Fruit fly (Drosophila melanogaster) whole organism, prepupa: ENCODE data around the gene fne.
A peak's percentile ranks its signal among the peaks of the same experiment; 100 is the strongest.

ENCODE experiments used
- Blimp-1 ChIP-seq: fragments of 200-800 bp; sonication (Bioruptor generic); optimal IDR thresholded peaks from 3 replicates; lab custom pipeline; 2017; ENCODE audit warnings: missing biosample characterization, missing genetic modification characterization, mild to moderate bottlenecking, moderate library complexity, missing genetic modification reagents
- CG10631 ChIP-seq: fragments of 200-800 bp; sonication (Bioruptor generic); optimal IDR thresholded peaks from 2 replicates; lab custom pipeline; 2016; ENCODE audit warnings: missing biosample characterization, missing genetic modification characterization
- CG11294 ChIP-seq: fragments of 200-800 bp; sonication (Bioruptor generic); IDR thresholded peaks from 2 replicates; pipeline ENCODE4 v1.3.6; 2022; ENCODE audit warnings: missing biosample characterization, missing genetic modification characterization
- CG15336 ChIP-seq: fragments of 200-800 bp; sonication (Bioruptor generic); IDR thresholded peaks from 2 replicates; pipeline ENCODE4 v1.3.6; 2022; ENCODE audit warnings: missing biosample characterization, missing genetic modification characterization
- CG1621 ChIP-seq: fragments of 200-800 bp; sonication (Bioruptor generic); optimal IDR thresholded peaks from 3 replicates; lab custom pipeline; 2018; ENCODE audit warnings: missing biosample characterization, mild to moderate bottlenecking, missing genetic modification characterization
- CG16779 ChIP-seq: fragments of 200-800 bp; sonication (Bioruptor generic); optimal IDR thresholded peaks from 3 replicates; lab custom pipeline; 2017; ENCODE audit warnings: missing biosample characterization, mild to moderate bottlenecking, missing genetic modification characterization
- CG3032 ChIP-seq: fragments of 200-800 bp; optimal IDR thresholded peaks from 2 replicates; lab custom pipeline; 2019; ENCODE audit warnings: missing biosample characterization, mild to moderate bottlenecking, missing genetic modification characterization, moderate library complexity
- CG31627 ChIP-seq: fragments of 200-800 bp; sonication (Bioruptor generic); optimal IDR thresholded peaks from 3 replicates; lab custom pipeline; 2016; ENCODE audit warnings: missing biosample characterization, missing genetic modification characterization
- CG32006 ChIP-seq: fragments of 200-800 bp; sonication (Bioruptor generic); optimal IDR thresholded peaks from 3 replicates; lab custom pipeline; 2017; ENCODE audit warnings: missing biosample characterization, mild to moderate bottlenecking, missing genetic modification characterization
- CG3919 ChIP-seq: fragments of 200-800 bp; sonication (Bioruptor generic); optimal IDR thresholded peaks from 3 replicates; lab custom pipeline; 2016; ENCODE audit warnings: missing biosample characterization, missing genetic modification characterization
- CG4318 ChIP-seq: fragments of 200-800 bp; sonication (Bioruptor generic); optimal IDR thresholded peaks from 3 replicates; lab custom pipeline; 2017; ENCODE audit warnings: missing biosample characterization, mild to moderate bottlenecking, missing genetic modification characterization
- CG6163 ChIP-seq: fragments of 200-800 bp; sonication (Bioruptor generic); IDR thresholded peaks from 3 replicates; pipeline ENCODE4 v1.3.6; 2022; ENCODE audit warnings: missing biosample characterization, missing genetic modification characterization
- CG6792 ChIP-seq: fragments of 200-800 bp; sonication (Bioruptor generic); optimal IDR thresholded peaks from 3 replicates; lab custom pipeline; 2016; ENCODE audit warnings: missing biosample characterization, missing genetic modification characterization
- CG6808 ChIP-seq: fragments of 200-800 bp; sonication (Bioruptor generic); optimal IDR thresholded peaks from 3 replicates; lab custom pipeline; 2017; ENCODE audit warnings: missing biosample characterization, missing genetic modification characterization, mild to moderate bottlenecking, moderate library complexity, missing genetic modification reagents
- CG6854 ChIP-seq: fragments of 200-800 bp; sonication (Bioruptor generic); optimal IDR thresholded peaks from 2 replicates; lab custom pipeline; 2017; ENCODE audit warnings: missing biosample characterization, mild to moderate bottlenecking, missing genetic modification characterization
- CG7368 ChIP-seq: fragments of 200-800 bp; sonication (Bioruptor generic); optimal IDR thresholded peaks from 3 replicates; lab custom pipeline; 2016; ENCODE audit warnings: missing biosample characterization, missing genetic modification characterization
- CG8119 ChIP-seq: fragments of 200-800 bp; sonication (Bioruptor generic); IDR thresholded peaks from 3 replicates; pipeline ENCODE4 v1.3.6; 2022; ENCODE audit warnings: missing biosample characterization, missing genetic modification characterization
- CG8319 ChIP-seq: fragments of 200-800 bp; sonication (Bioruptor generic); optimal IDR thresholded peaks from 3 replicates; lab custom pipeline; 2016; ENCODE audit warnings: missing biosample characterization, missing genetic modification characterization
- CG9139 ChIP-seq: fragments of 200-800 bp; sonication (Bioruptor generic); optimal IDR thresholded peaks from 3 replicates; lab custom pipeline; 2017; ENCODE audit warnings: missing biosample characterization, mild to moderate bottlenecking, missing genetic modification characterization
- Eip75B ChIP-seq: fragments of 200-800 bp; sonication (Bioruptor generic); optimal IDR thresholded peaks from 3 replicates; lab custom pipeline; 2016; ENCODE audit warnings: missing biosample characterization, missing genetic modification characterization
- Eip78C ChIP-seq: fragments of 200-800 bp; sonication (Bioruptor generic); peaks from one replicate; lab custom pipeline; 2016; ENCODE audit warnings: missing biosample characterization, missing genetic modification characterization
- Eip93F ChIP-seq: fragments of 200-800 bp; sonication (Bioruptor generic); optimal IDR thresholded peaks from 2 replicates; lab custom pipeline; 2016; ENCODE audit warnings: missing biosample characterization, mild to moderate bottlenecking, missing genetic modification characterization
- Ets21C ChIP-seq: fragments of 200-800 bp; sonication (Bioruptor generic); optimal IDR thresholded peaks from 3 replicates; lab custom pipeline; 2016; ENCODE audit warnings: missing biosample characterization, missing genetic modification characterization
- Ets96B ChIP-seq: fragments of 200-800 bp; optimal IDR thresholded peaks from 2 replicates; lab custom pipeline; 2019; ENCODE audit warnings: missing biosample characterization, mild to moderate bottlenecking, missing genetic modification characterization, moderate library complexity
- Gug ChIP-seq: fragments of 200-800 bp; sonication (Bioruptor generic); IDR thresholded peaks from 2 replicates; pipeline ENCODE4 v1.3.6; 2022; ENCODE audit warnings: missing biosample characterization, missing genetic modification characterization
- Hr38 ChIP-seq: sonication (Bioruptor generic); optimal IDR thresholded peaks from 2 replicates; lab custom pipeline; 2016; ENCODE audit warnings: missing biosample characterization, missing genetic modification characterization
- Hr39 ChIP-seq: fragments of 200-800 bp; sonication (Bioruptor generic); optimal IDR thresholded peaks from 2 replicates; lab custom pipeline; 2016; ENCODE audit warnings: missing biosample characterization, missing genetic modification characterization
- Lpt ChIP-seq: fragments of 200-800 bp; sonication (Bioruptor generic); optimal IDR thresholded peaks from 3 replicates; lab custom pipeline; 2016; ENCODE audit warnings: missing biosample characterization, missing genetic modification characterization
- Met ChIP-seq: fragments of 200-800 bp; sonication (Bioruptor generic); optimal IDR thresholded peaks from 3 replicates; lab custom pipeline; 2016; ENCODE audit warnings: missing biosample characterization, missing genetic modification characterization
- OdsH ChIP-seq: fragments of 200-800 bp; sonication (Bioruptor generic); optimal IDR thresholded peaks from 3 replicates; lab custom pipeline; 2016; ENCODE audit warnings: missing biosample characterization, missing genetic modification characterization
- Smox ChIP-seq: fragments of 200-800 bp; sonication (Bioruptor generic); optimal IDR thresholded peaks from 3 replicates; lab custom pipeline; 2016; ENCODE audit warnings: missing biosample characterization, missing genetic modification characterization
- Sox102F ChIP-seq: fragments of 200-800 bp; sonication (Bioruptor generic); optimal IDR thresholded peaks from 2 replicates; lab custom pipeline; 2016; ENCODE audit warnings: missing biosample characterization, mild to moderate bottlenecking, missing genetic modification characterization
- Sox14 ChIP-seq: fragments of 200-800 bp; sonication (Bioruptor generic); optimal IDR thresholded peaks from 3 replicates; lab custom pipeline; 2016; ENCODE audit warnings: missing biosample characterization, missing genetic modification characterization
- Sox15 ChIP-seq: fragments of 200-800 bp; sonication (Bioruptor generic); optimal IDR thresholded peaks from 3 replicates; lab custom pipeline; 2016; ENCODE audit warnings: missing biosample characterization, missing genetic modification characterization
- achi ChIP-seq: fragments of 200-800 bp; sonication (Bioruptor generic); optimal IDR thresholded peaks from 3 replicates; lab custom pipeline; 2016; ENCODE audit warnings: missing biosample characterization, missing genetic modification characterization
- acj6 ChIP-seq: fragments of 200-800 bp; sonication (Bioruptor generic); optimal IDR thresholded peaks from 3 replicates; lab custom pipeline; 2016; ENCODE audit warnings: missing biosample characterization, missing genetic modification characterization
- cyc ChIP-seq: fragments of 200-800 bp; sonication (Bioruptor generic); optimal IDR thresholded peaks from 3 replicates; lab custom pipeline; 2016; ENCODE audit warnings: missing biosample characterization, missing genetic modification characterization
- dac ChIP-seq: fragments of 200-800 bp; sonication (Bioruptor generic); optimal IDR thresholded peaks from 2 replicates; lab custom pipeline; 2017; ENCODE audit warnings: missing biosample characterization, mild to moderate bottlenecking, missing genetic modification characterization
- eg ChIP-seq: fragments of 200-800 bp; sonication (Bioruptor generic); IDR thresholded peaks from 3 replicates; pipeline ENCODE4 v1.3.6; 2022; ENCODE audit warnings: missing biosample characterization, missing genetic modification characterization
- esn ChIP-seq: fragments of 200-800 bp; sonication (Bioruptor generic); optimal IDR thresholded peaks from 2 replicates; lab custom pipeline; 2016; ENCODE audit warnings: missing biosample characterization, mild to moderate bottlenecking, missing genetic modification characterization, moderate library complexity
- fd59A ChIP-seq: fragments of 200-800 bp; sonication (Bioruptor generic); optimal IDR thresholded peaks from 2 replicates; lab custom pipeline; 2017; ENCODE audit warnings: missing biosample characterization, mild to moderate bottlenecking, missing genetic modification characterization, missing genetic modification reagents
- fd85E ChIP-seq: fragments of 200-800 bp; sonication (Bioruptor generic); optimal IDR thresholded peaks from 3 replicates; lab custom pipeline; 2016; ENCODE audit warnings: missing biosample characterization, missing genetic modification characterization
- fkh ChIP-seq: fragments of 200-800 bp; sonication (Bioruptor generic); optimal IDR thresholded peaks from 3 replicates; lab custom pipeline; 2017; ENCODE audit warnings: missing biosample characterization, mild to moderate bottlenecking, missing genetic modification characterization, moderate library complexity
- net ChIP-seq: fragments of 200-800 bp; sonication (Bioruptor generic); optimal IDR thresholded peaks from 3 replicates; lab custom pipeline; 2016; ENCODE audit warnings: missing biosample characterization, missing genetic modification characterization
- salr ChIP-seq, 2 experiments: fragments of 200-800 bp; sonication (Bioruptor generic); optimal IDR thresholded peaks; 3 replicates each; lab custom pipeline; 2016 to 2018; ENCODE audit warnings: missing biosample characterization in 2 of 2, missing genetic modification characterization in 2 of 2, mild to moderate bottlenecking in 1 of 2
- spab ChIP-seq: fragments of 200-800 bp; sonication (Bioruptor generic); optimal IDR thresholded peaks from 2 replicates; lab custom pipeline; 2017; ENCODE audit warnings: missing biosample characterization, mild to moderate bottlenecking, missing genetic modification characterization, missing genetic modification reagents
- ss ChIP-seq, 2 experiments: fragments of 200-800 bp; sonication (Bioruptor generic); optimal IDR thresholded peaks; 2 replicates in 1 of 2; 3 replicates in 1 of 2; lab custom pipeline; 2017 to 2018; ENCODE audit warnings: mild to moderate bottlenecking in 2 of 2, missing biosample characterization in 2 of 2, missing genetic modification characterization in 2 of 2, moderate library complexity in 1 of 2
- svp ChIP-seq: fragments of 200-800 bp; sonication (Bioruptor generic); peaks from one replicate; lab custom pipeline; 2016; ENCODE audit warnings: missing biosample characterization, missing genetic modification characterization
- topi ChIP-seq: fragments of 200-800 bp; sonication (Bioruptor generic); optimal IDR thresholded peaks from 3 replicates; lab custom pipeline; 2016; ENCODE audit warnings: missing biosample characterization, missing genetic modification characterization
- vri ChIP-seq: fragments of 200-800 bp; sonication (Bioruptor generic); optimal IDR thresholded peaks from 3 replicates; lab custom pipeline; 2016; ENCODE audit warnings: missing biosample characterization, mild to moderate bottlenecking, missing genetic modification characterization

The fne gene

dm6 chrX:12905014-12905900, 12.0 kb upstream of the fne start:
- TF ChIP-seq fkh (no peak), Blimp-1 (GFP tag; lab: Kevin White, UChicago) (peak; percentile 33), CG9139 (GFP tag; lab: Kevin White, UChicago) (peak; percentile 8), fd85E (GFP tag; lab: Kevin White, UChicago) (no peak), Ets96B (tag; lab: Kevin White, UChicago) (peak; percentile 42), CG31627 (no peak), Sox14 (peak; percentile 11), CG32006 (GFP tag; lab: Kevin White, UChicago) (peak; percentile 65), salr (GFP tag; optimal IDR thresholded peaks at IDR 0.05; lab: Kevin White, UChicago) (no peak), CG3032 (tag; lab: Kevin White, UChicago) (peak; percentile 23), ss (GFP tag; optimal IDR thresholded peaks at IDR 0.05; lab: Kevin White, UChicago) (peak; percentile 64 to 84), Hr39 (GFP tag; lab: Kevin White, UChicago) (no peak), Eip93F (GFP tag; lab: Kevin White, UChicago) (no peak), OdsH (GFP tag; lab: Kevin White, UChicago) (peak; percentile 51), acj6 (GFP tag; lab: Kevin White, UChicago) (peak; percentile 37), eg (GFP tag; lab: Robert Waterston, UW) (peak; percentile 78), Met (GFP tag; lab: Kevin White, UChicago) (peak; percentile 34), CG6163 (peak; percentile 68; the same call in 2 of the 3 replicates), Gug (peak; percentile 37; the same call in 1 of the 2 replicates), topi (peak; percentile 44), CG6808 (GFP tag; lab: Kevin White, UChicago) (peak; percentile 15), svp (GFP tag; lab: Kevin White, UChicago) (peak; percentile 66), CG8319 (GFP tag; lab: Kevin White, UChicago) (peak; percentile 10), vri (GFP tag; lab: Kevin White, UChicago) (peak; percentile 72), CG1621 (tag; lab: Kevin White, UChicago) (peak; percentile 16), CG6792 (peak; percentile 16), Eip75B (GFP tag; lab: Kevin White, UChicago) (peak; percentile 47), CG10631 (GFP tag; lab: Kevin White, UChicago) (peak; percentile 16), spab (GFP tag; lab: Kevin White, UChicago) (no peak), dac (GFP tag; lab: Kevin White, UChicago) (no peak), CG6854 (GFP tag; lab: Kevin White, UChicago) (no peak), Sox102F (GFP tag; lab: Kevin White, UChicago) (no peak), cyc (GFP tag; lab: Kevin White, UChicago) (no peak), Lpt (GFP tag; lab: Kevin White, UChicago) (peak; percentile 37), CG15336 (peak; percentile 78), fd59A (GFP tag; lab: Kevin White, UChicago) (no peak), CG7368 (GFP tag; lab: Kevin White, UChicago) (peak; percentile 30), Hr38 (GFP tag; lab: Kevin White, UChicago) (no peak), CG11294 (GFP tag; lab: Robert Waterston, UW) (no peak; the same call in 1 of the 2 replicates), CG4318 (GFP tag; lab: Kevin White, UChicago) (peak; percentile 46), net (GFP tag; lab: Kevin White, UChicago) (peak; percentile 57), CG8119 (GFP tag; lab: Robert Waterston, UW) (peak; percentile 72), achi (peak; percentile 22), Sox15 (GFP tag; lab: Kevin White, UChicago) (no peak), Ets21C (no peak), Smox (GFP tag; lab: Kevin White, UChicago) (no peak), CG16779 (tag; lab: Kevin White, UChicago) (peak; percentile 4), CG3919 (GFP tag; lab: Kevin White, UChicago) (peak; percentile 40), Eip78C (peak; percentile 88), esn (peak; percentile 49)
